Fruit fly (Drosophila melanogaster): Measurements from ENCODE around the gene nebu.

DNA sequence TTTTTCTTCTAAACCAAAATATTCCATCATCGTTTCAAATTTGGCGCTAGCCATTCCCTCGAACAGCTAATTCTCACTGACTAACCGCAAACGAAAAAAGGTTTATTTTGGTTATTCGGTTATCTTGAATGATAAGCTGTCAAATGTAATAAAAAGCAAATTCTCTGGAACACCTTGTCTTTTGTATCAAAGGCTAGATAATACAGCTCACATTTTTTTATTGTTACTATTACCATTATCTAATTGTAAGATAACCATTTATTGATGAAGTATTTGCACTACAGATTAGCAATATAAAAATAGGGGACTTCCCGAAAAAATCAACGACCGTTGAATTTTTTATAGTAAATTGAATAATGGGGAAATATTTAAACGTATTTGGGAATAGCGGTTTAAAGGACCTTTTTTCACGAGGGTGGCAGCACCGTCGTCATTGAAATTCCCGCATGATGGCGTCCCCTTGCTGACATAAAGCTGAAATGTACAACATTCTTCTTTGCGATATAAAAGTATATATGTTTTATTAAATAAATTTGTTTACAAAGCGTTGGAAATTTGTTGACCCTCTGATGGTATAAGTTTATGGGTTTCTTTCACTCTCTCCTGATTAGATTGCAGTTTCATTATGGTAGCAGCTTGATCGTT lies 18.5 kb upstream of the nebu start, which contains the start of gene CG32107:
- no peak for TF ChIP-seq hb (GFP tag; IDR thresholded peaks at IDR 0.05; ENCODE audit: partially characterized antibody)
- TF ChIP-seq caup (GFP tag; optimal IDR thresholded peaks at IDR 0.05; ENCODE audit: severe bottlenecking), result no peak
- no peak for TF ChIP-seq toy (GFP tag; IDR thresholded peaks at IDR 0.05)
- no peak for TF ChIP-seq Fer3 (tag; optimal IDR thresholded peaks at IDR 0.05)
- TF ChIP-seq Sin3A (optimal IDR thresholded peaks at IDR 0.05), result no peak
- TF ChIP-seq CG4820 (GFP tag; optimal IDR thresholded peaks at IDR 0.05), result no peak
